Fruit fly (Drosophila melanogaster): Measurements from ENCODE around the gene ndl.
A peak's percentile ranks its signal among the peaks of the same experiment; 100 is the strongest.

The ndl gene

dm6 chr3L:6551816-6552371, 51.3 kb downstream of the ndl start (continued):
- TF ChIP-seq Elba2 (GFP tag; optimal IDR thresholded peaks at IDR 0.05): no peak
- no peak for TF ChIP-seq tx (GFP tag; optimal IDR thresholded peaks at IDR 0.05)
- peak; percentile 48 for TF ChIP-seq CG13296 (GFP tag; optimal IDR thresholded peaks at IDR 0.05)
- TF ChIP-seq CG12744 (GFP tag; optimal IDR thresholded peaks at IDR 0.05): no peak
- peak; percentile 26 for TF ChIP-seq CG15514 (GFP tag; optimal IDR thresholded peaks at IDR 0.05)
- TF ChIP-seq CG18262 (tag; optimal IDR thresholded peaks at IDR 0.05): peak; percentile 80
- TF ChIP-seq CG8281 (tag; optimal IDR thresholded peaks at IDR 0.05): no peak
- no peak for TF ChIP-seq abd-A (tag; optimal IDR thresholded peaks at IDR 0.05)
- TF ChIP-seq Tbp (GFP tag; optimal IDR thresholded peaks at IDR 0.05): no peak
- TF ChIP-seq sc (optimal IDR thresholded peaks at IDR 0.05): no peak
- peak; percentile 43 for TF ChIP-seq sc (GFP tag; optimal IDR thresholded peaks at IDR 0.05)
- peak in 1 of 2 experiments; percentile 35 for TF ChIP-seq dpn (GFP tag; optimal IDR thresholded peaks at IDR 0.05)
- TF ChIP-seq CG33213 (GFP tag; optimal IDR thresholded peaks at IDR 0.05): no peak
- TF ChIP-seq sd (tag; optimal IDR thresholded peaks at IDR 0.05): peak; percentile 7
- TF ChIP-seq ttk (GFP tag; IDR thresholded peaks at IDR 0.05): no peak
- TF ChIP-seq Mad (GFP tag; optimal IDR thresholded peaks at IDR 0.05): no peak
- no peak for TF ChIP-seq CG2889 (GFP tag; IDR thresholded peaks at IDR 0.05)
- no peak for TF ChIP-seq unc-4 (GFP tag; IDR thresholded peaks at IDR 0.05; ENCODE audit: partially characterized antibody)
- no peak; the same call in 1 of the 2 replicates for TF ChIP-seq H2.0 (GFP tag; IDR thresholded peaks at IDR 0.05)
- no peak for TF ChIP-seq gce (GFP tag; IDR thresholded peaks at IDR 0.05)
- TF ChIP-seq MBD-R2 (GFP tag; IDR thresholded peaks at IDR 0.05): no peak
- 0 out of 2 replicates have a peak, but pooled peaks have one; percentile 24 for TF ChIP-seq E2f1 (GFP tag; IDR thresholded peaks at IDR 0.05)
- no peak for TF ChIP-seq HLH54F (GFP tag; optimal IDR thresholded peaks at IDR 0.05)
- TF ChIP-seq CG34376 (GFP tag; optimal IDR thresholded peaks at IDR 0.05): no peak
- TF ChIP-seq CTCF (GFP tag; optimal IDR thresholded peaks at IDR 0.05): peak; percentile 2
- peak; percentile 76 for TF ChIP-seq dmrt99B (tag; optimal IDR thresholded peaks at IDR 0.05)
- no peak for TF ChIP-seq CG10959 (GFP tag; IDR thresholded peaks at IDR 0.05)
- no peak for TF ChIP-seq Dad (GFP tag; optimal IDR thresholded peaks at IDR 0.05)
- no peak for TF ChIP-seq Sry-δ (GFP tag; optimal IDR thresholded peaks at IDR 0.05)
- no peak for TF ChIP-seq CG12155 (GFP tag; optimal IDR thresholded peaks at IDR 0.05)
- no peak for TF ChIP-seq CG5953 (GFP tag; IDR thresholded peaks at IDR 0.05)
- TF ChIP-seq CG5245 (GFP tag; optimal IDR thresholded peaks at IDR 0.05): no peak
- peak; percentile 6; the same call in 1 of the 2 replicates for TF ChIP-seq wdn (GFP tag; IDR thresholded peaks at IDR 0.05)
- peak; percentile 67 for TF ChIP-seq gsb-n (tag; optimal IDR thresholded peaks at IDR 0.05)
- TF ChIP-seq CG3847 (GFP tag; IDR thresholded peaks at IDR 0.05): peak; percentile 25; the same call in 1 of the 2 replicates
- peak; percentile 50 for TF ChIP-seq CG30403 (GFP tag; optimal IDR thresholded peaks at IDR 0.05)
- peak; percentile 49; the same call in 1 of the 3 replicates for TF ChIP-seq CG11695 (GFP tag; IDR thresholded peaks at IDR 0.05)
- TF ChIP-seq p53 (GFP tag; optimal IDR thresholded peaks at IDR 0.05): no peak
- TF ChIP-seq CG11085 (GFP tag; IDR thresholded peaks at IDR 0.05): no peak
- peak; percentile 70 for TF ChIP-seq Sox100B (GFP tag; optimal IDR thresholded peaks at IDR 0.05)
- no peak for TF ChIP-seq jing (GFP tag; optimal IDR thresholded peaks at IDR 0.05)
- TF ChIP-seq phol (tag; optimal IDR thresholded peaks at IDR 0.05): peak; percentile 66
- peak; percentile 55 for TF ChIP-seq esg (GFP tag; conservative IDR thresholded peaks at IDR 0.05)
- TF ChIP-seq CG2875 (GFP tag; optimal IDR thresholded peaks at IDR 0.05): peak; percentile 12
- TF ChIP-seq CG43689 (GFP tag; IDR thresholded peaks at IDR 0.05): 0 out of 2 replicates have a peak, but pooled peaks have one; percentile 35
- no peak for TF ChIP-seq danr (GFP tag; IDR thresholded peaks at IDR 0.05)
- TF ChIP-seq Sin3A (optimal IDR thresholded peaks at IDR 0.05): no peak
- TF ChIP-seq HLH4C (GFP tag; IDR thresholded peaks at IDR 0.05; ENCODE audit: partially characterized antibody): no peak
- TF ChIP-seq CG11093 (GFP tag; IDR thresholded peaks at IDR 0.05): no peak
- TF ChIP-seq ham (GFP tag; IDR thresholded peaks at IDR 0.05): no peak
- no peak for TF ChIP-seq CG18011 (GFP tag; optimal IDR thresholded peaks at IDR 0.05)
- no peak for TF ChIP-seq Dfd (GFP tag; optimal IDR thresholded peaks at IDR 0.05)
- TF ChIP-seq HmgZ (tag; optimal IDR thresholded peaks at IDR 0.05): no peak

Data from whole organism, embryonic.